Worm (Caenorhabditis elegans) whole organism, midembryonic: Measurements from ENCODE around the gene xpo-1.

Experiments used
- klf-2 ChIP-seq: fragments of 200-800 bp; sonication (Bioruptor generic); conservative IDR thresholded peaks from 2 replicates; pipeline ENCODE4 v1.3.6; 2022; ENCODE audit warnings: missing genetic modification reagents, missing genetic modification characterization, missing compliant biosample characterization
- ref-1 ChIP-seq: fragments of 200-800 bp; sonication (Bioruptor generic); conservative IDR thresholded peaks from 2 replicates; pipeline ENCODE4 v1.3.6; 2022; ENCODE audit warnings: missing genetic modification reagents, missing genetic modification characterization, missing compliant biosample characterization
- tab-1 ChIP-seq: fragments of 200-800 bp; sonication (Bioruptor generic); IDR thresholded peaks from 2 replicates; pipeline ENCODE4 v1.3.6; 2022; ENCODE audit warnings: missing genetic modification characterization, missing compliant biosample characterization
- ztf-23 ChIP-seq: fragments of 200-800 bp; sonication (Bioruptor generic); IDR thresholded peaks from 2 replicates; pipeline ENCODE4 v1.3.6; 2022; ENCODE audit warnings: missing genetic modification reagents, missing genetic modification characterization, missing compliant biosample characterization
- ztf-29 ChIP-seq: fragments of 200-800 bp; sonication (Bioruptor generic); IDR thresholded peaks from 2 replicates; pipeline ENCODE4 v1.3.6; 2022; ENCODE audit warnings: missing genetic modification reagents, missing genetic modification characterization, missing compliant biosample characterization

ce11 chrV:7822655-7823054 lies 17.8 kb downstream of the xpo-1 start:
- TF ChIP-seq tab-1: no peak
- TF ChIP-seq klf-2 (GFP tag; lab: Robert Waterston, UW): no peak
- TF ChIP-seq ztf-29: no peak
- TF ChIP-seq ztf-23 (GFP tag; lab: Robert Waterston, UW): no peak
- no peak for TF ChIP-seq ref-1
